Worm (Caenorhabditis elegans) whole organism, L3 larva: Measurements from ENCODE around the gene trf-1.
A peak's percentile ranks its signal among the peaks of the same experiment; 100 is the strongest.

Experiments
- R02D3.7 ChIP-seq: fragments of 150-350 bp; optimal IDR thresholded peaks from 2 replicates; lab custom pipeline; 2014; ENCODE audit warnings: missing biosample characterization, missing genetic modification characterization
- ZK546.5 ChIP-seq: sonication (generic microtip); optimal IDR thresholded peaks from 2 replicates; lab custom pipeline; 2017; ENCODE audit warnings: missing biosample characterization, missing genetic modification characterization
- aly-2 ChIP-seq: fragments of 150-350 bp; optimal IDR thresholded peaks from 2 replicates; lab custom pipeline; 2014; ENCODE audit warnings: missing biosample characterization, missing genetic modification characterization
- ama-1 ChIP-seq: fragments of 150-350 bp; optimal IDR thresholded peaks from 2 replicates; lab custom pipeline; 2018
- ceh-16 ChIP-seq: sonication (generic microtip); optimal IDR thresholded peaks from 2 replicates; lab custom pipeline; 2017; ENCODE audit warnings: missing biosample characterization, missing genetic modification characterization
- ceh-28 ChIP-seq: fragments of 150-350 bp; optimal IDR thresholded peaks from 2 replicates; lab custom pipeline; 2014; ENCODE audit warnings: missing biosample characterization, missing genetic modification reagents, missing genetic modification characterization
- ceh-82 ChIP-seq: fragments of 150-350 bp; optimal IDR thresholded peaks from 2 replicates; lab custom pipeline; 2014; ENCODE audit warnings: missing biosample characterization, missing genetic modification characterization
- ceh-9 ChIP-seq: sonication (generic microtip); optimal IDR thresholded peaks from 2 replicates; lab custom pipeline; 2018; ENCODE audit warnings: missing biosample characterization, missing genetic modification characterization
- daf-12 ChIP-seq: fragments of 150-350 bp; optimal IDR thresholded peaks from 2 replicates; lab custom pipeline; 2014; ENCODE audit warnings: missing biosample characterization, missing genetic modification reagents, missing genetic modification characterization
- egl-27 ChIP-seq: sonication (generic microtip); optimal IDR thresholded peaks from 4 replicates; lab custom pipeline; 2017; ENCODE audit warnings: missing biosample characterization, missing genetic modification reagents, missing genetic modification characterization
- egl-5 ChIP-seq: fragments of 150-350 bp; optimal IDR thresholded peaks from 2 replicates; lab custom pipeline; 2017; ENCODE audit warnings: missing biosample characterization, missing genetic modification reagents, missing genetic modification characterization, inconsistent platforms
- elt-1 ChIP-seq: fragments of 150-350 bp; optimal IDR thresholded peaks from 2 replicates; lab custom pipeline; 2014; ENCODE audit warnings: missing biosample characterization, missing genetic modification characterization
- elt-2 ChIP-seq: sonication (generic microtip); optimal IDR thresholded peaks from 2 replicates; lab custom pipeline; 2016; ENCODE audit warnings: missing genetic modification reagents, mild to moderate bottlenecking, missing genetic modification characterization, missing compliant biosample characterization
- elt-3 ChIP-seq, 3 experiments: fragments of 150-350 bp in 1 of 3; sonication (generic microtip) in 2 of 3; optimal IDR thresholded peaks; 2 replicates in 2 of 3; 4 replicates in 1 of 3; lab custom pipeline; 2014 to 2017; ENCODE audit warnings: missing biosample characterization in 3 of 3, missing genetic modification characterization in 3 of 3
- fkh-10 ChIP-seq: sonication (generic microtip); optimal IDR thresholded peaks from 2 replicates; lab custom pipeline; 2017; ENCODE audit warnings: missing biosample characterization, missing genetic modification reagents, missing genetic modification characterization
- fkh-2 ChIP-seq: fragments of 150-350 bp; optimal IDR thresholded peaks from 2 replicates; lab custom pipeline; 2014; ENCODE audit warnings: missing biosample characterization, missing genetic modification reagents, missing genetic modification characterization
- fos-1 ChIP-seq: fragments of 150-350 bp; optimal IDR thresholded peaks from 2 replicates; lab custom pipeline; 2014; ENCODE audit warnings: missing biosample characterization, missing genetic modification characterization
- hmg-11 ChIP-seq: sonication (generic microtip); optimal IDR thresholded peaks from 2 replicates; lab custom pipeline; 2016; ENCODE audit warnings: missing genetic modification characterization, missing compliant biosample characterization
- jun-1 ChIP-seq: fragments of 150-350 bp; optimal IDR thresholded peaks from 2 replicates; lab custom pipeline; 2014; ENCODE audit warnings: missing biosample characterization, missing genetic modification reagents, missing genetic modification characterization
- lin-15B ChIP-seq: fragments of 150-350 bp; optimal IDR thresholded peaks from 2 replicates; lab custom pipeline; 2014; ENCODE audit warnings: missing biosample characterization, missing genetic modification characterization
- lin-39 ChIP-seq: fragments of 150-350 bp; optimal IDR thresholded peaks from 2 replicates; lab custom pipeline; 2018; ENCODE audit warnings: missing biosample characterization, missing genetic modification reagents, missing genetic modification characterization
- lsy-12 ChIP-seq: sonication (generic microtip); optimal IDR thresholded peaks from 2 replicates; lab custom pipeline; 2016; ENCODE audit warnings: mild to moderate bottlenecking, missing genetic modification characterization, missing compliant biosample characterization
- mdl-1 ChIP-seq: fragments of 150-350 bp; optimal IDR thresholded peaks from 2 replicates; lab custom pipeline; 2014; ENCODE audit warnings: missing biosample characterization, missing genetic modification characterization
- mml-1 ChIP-seq: fragments of 150-350 bp; sonication (generic microtip); optimal IDR thresholded peaks from 3 replicates; lab custom pipeline; 2014; ENCODE audit warnings: missing biosample characterization, missing genetic modification characterization
- nfya-1 ChIP-seq: sonication (generic microtip); optimal IDR thresholded peaks from 2 replicates; lab custom pipeline; 2017; ENCODE audit warnings: missing genetic modification characterization, mild to moderate bottlenecking, missing compliant biosample characterization, antibody characterized with exemption, moderate library complexity; ENCODE audit not compliant: insufficient read depth
- nhr-11 ChIP-seq: fragments of 150-350 bp; optimal IDR thresholded peaks from 2 replicates; lab custom pipeline; 2014; ENCODE audit warnings: missing biosample characterization, missing genetic modification characterization
- nhr-12 ChIP-seq: fragments of 150-350 bp; optimal IDR thresholded peaks from 2 replicates; lab custom pipeline; 2014; ENCODE audit warnings: missing biosample characterization, missing genetic modification characterization
- nhr-23 ChIP-seq: fragments of 150-350 bp; optimal IDR thresholded peaks from 2 replicates; lab custom pipeline; 2014; ENCODE audit warnings: missing biosample characterization, missing genetic modification reagents, missing genetic modification characterization
- nhr-237 ChIP-seq: fragments of 150-350 bp; optimal IDR thresholded peaks from 2 replicates; lab custom pipeline; 2014; ENCODE audit warnings: missing biosample characterization, missing genetic modification characterization
- nhr-25 ChIP-seq: sonication (generic microtip); optimal IDR thresholded peaks from 2 replicates; lab custom pipeline; 2017; ENCODE audit warnings: missing biosample characterization, missing genetic modification characterization
- nhr-28 ChIP-seq: fragments of 150-350 bp; optimal IDR thresholded peaks from 2 replicates; lab custom pipeline; 2014; ENCODE audit warnings: missing biosample characterization, missing genetic modification characterization
- nhr-43 ChIP-seq: sonication (generic microtip); optimal IDR thresholded peaks from 2 replicates; lab custom pipeline; 2016; ENCODE audit warnings: mild to moderate bottlenecking, missing genetic modification characterization, missing compliant biosample characterization; ENCODE audit not compliant: poor library complexity, severe bottlenecking
- nhr-67 ChIP-seq: fragments of 150-350 bp; optimal IDR thresholded peaks from 2 replicates; lab custom pipeline; 2014; ENCODE audit warnings: missing biosample characterization, missing genetic modification characterization
- nhr-76 ChIP-seq: fragments of 150-350 bp; sonication (generic microtip); optimal IDR thresholded peaks from 5 replicates; lab custom pipeline; 2014; ENCODE audit warnings: missing biosample characterization, missing genetic modification characterization
- nhr-77 ChIP-seq: fragments of 150-350 bp; optimal IDR thresholded peaks from 2 replicates; lab custom pipeline; 2014; ENCODE audit warnings: missing biosample characterization, missing genetic modification characterization
- pha-4 ChIP-seq: fragments of 150-350 bp; optimal IDR thresholded peaks from 2 replicates; lab custom pipeline; 2014; ENCODE audit warnings: missing biosample characterization, missing genetic modification reagents, missing genetic modification characterization
- pqm-1 ChIP-seq: fragments of 150-350 bp; optimal IDR thresholded peaks from 2 replicates; lab custom pipeline; 2017; ENCODE audit warnings: missing biosample characterization, missing genetic modification characterization, inconsistent platforms
- sea-2 ChIP-seq: fragments of 150-350 bp; sonication (generic microtip); optimal IDR thresholded peaks from 4 replicates; lab custom pipeline; 2014; ENCODE audit warnings: missing biosample characterization, missing genetic modification reagents, missing genetic modification characterization
- skn-1 ChIP-seq: fragments of 150-350 bp; optimal IDR thresholded peaks from 2 replicates; lab custom pipeline; 2014; ENCODE audit warnings: missing biosample characterization, missing genetic modification characterization
- snpc-4 ChIP-seq: fragments of 150-350 bp; optimal IDR thresholded peaks from 2 replicates; lab custom pipeline; 2014; ENCODE audit warnings: missing biosample characterization, missing genetic modification characterization
- tbx-2 ChIP-seq: sonication (generic microtip); optimal IDR thresholded peaks from 2 replicates; lab custom pipeline; 2016; ENCODE audit warnings: mild to moderate bottlenecking, missing genetic modification characterization, missing compliant biosample characterization
- unc-39 ChIP-seq: sonication (generic microtip); optimal IDR thresholded peaks from 4 replicates; lab custom pipeline; 2017; ENCODE audit warnings: missing biosample characterization, missing genetic modification characterization
- unc-62 ChIP-seq: fragments of 150-350 bp; sonication (generic microtip); optimal IDR thresholded peaks from 4 replicates; lab custom pipeline; 2014; ENCODE audit warnings: missing biosample characterization, missing genetic modification reagents, missing genetic modification characterization
- zag-1 ChIP-seq: fragments of 150-350 bp; optimal IDR thresholded peaks from 2 replicates; lab custom pipeline; 2014; ENCODE audit warnings: missing biosample characterization, missing genetic modification characterization
- ztf-11 ChIP-seq: fragments of 150-350 bp; optimal IDR thresholded peaks from 2 replicates; lab custom pipeline; 2014; ENCODE audit warnings: missing biosample characterization, missing genetic modification characterization
- ztf-4 ChIP-seq: fragments of 150-350 bp; optimal IDR thresholded peaks from 2 replicates; lab custom pipeline; 2014; ENCODE audit warnings: missing biosample characterization, missing genetic modification characterization

Gene trf-1

ce11 chrIII:13461535-13461934 is 31.3 kb downstream of the trf-1 start:
- no peak for TF ChIP-seq lsy-12 (tag; lab: Kevin White, UChicago)
- no peak for TF ChIP-seq nhr-23
- TF ChIP-seq fkh-2 (tag; lab: Kevin White, UChicago), result no peak
- no peak for TF ChIP-seq ceh-9
- TF ChIP-seq nhr-11 (tag; lab: Kevin White, UChicago), result no peak
- TF ChIP-seq skn-1, result no peak
- no peak for TF ChIP-seq nhr-237
- no peak for TF ChIP-seq unc-39
- TF ChIP-seq ceh-82 (tag; lab: Kevin White, UChicago), result no peak
- TF ChIP-seq tbx-2, result no peak
- no peak for TF ChIP-seq elt-1 (tag; lab: Kevin White, UChicago)
- TF ChIP-seq lin-15B (tag; lab: Kevin White, UChicago), result no peak
- TF ChIP-seq nhr-25 (tag; lab: Kevin White, UChicago), result no peak

- TF ChIP-seq daf-12 (tag; lab: Kevin White, UChicago) (no peak), egl-5 (no peak), nhr-77 (tag; lab: Kevin White, UChicago) (no peak), fkh-2 (tag; lab: Kevin White, UChicago) (no peak), elt-3 (tag; optimal IDR thresholded peaks at IDR 0.05; lab: Kevin White, UChicago) (no peak), jun-1 (tag; lab: Kevin White, UChicago) (no peak)
These were observed 31.9 kb downstream of the trf-1 start, which contains the start of the genes abcf-2 and T27E9.2 for ce11 chrIII:13462138-13462634. Gene abcf-2 (minus strand): TSS chrIII:13462238. Gene T27E9.2 (minus strand): TSS chrIII:13462584.

ce11 chrIII:13462965-13463783 is 32.9 kb downstream of the trf-1 start, which contains the start of gene ant-1.1:
Gene ant-1.1 (plus strand): TSS chrIII:13463163.
- TF ChIP-seq ztf-11 (tag; lab: Kevin White, UChicago), result no peak
- TF ChIP-seq lin-15B (tag; lab: Kevin White, UChicago), result peak; percentile 98
- peak; percentile 71 for TF ChIP-seq hmg-11 (tag; lab: Kevin White, UChicago)
- TF ChIP-seq ceh-28 (tag; lab: Kevin White, UChicago), result peak; percentile 92
- TF ChIP-seq pqm-1, result peak; percentile 57
- TF ChIP-seq nhr-76 (tag; lab: Kevin White, UChicago), result no peak
- TF ChIP-seq nhr-43, result peak; percentile 93
- TF ChIP-seq zag-1 (tag; lab: Kevin White, UChicago), result no peak
- TF ChIP-seq tbx-2, result peak; percentile 62
- TF ChIP-seq elt-2, result peak; percentile 80
- TF ChIP-seq ZK546.5 (tag; lab: Kevin White, UChicago), result peak; percentile 93
- TF ChIP-seq ceh-82 (tag; lab: Kevin White, UChicago), result peak; percentile 85
- no peak for TF ChIP-seq sea-2 (GFP tag; lab: Kevin White, UChicago)
- TF ChIP-seq aly-2 (tag; lab: Kevin White, UChicago), result peak; percentile 31
- peak; percentile 78 for TF ChIP-seq egl-27 (tag; lab: Kevin White, UChicago)
- peak; percentile 5 for TF ChIP-seq fkh-10
- TF ChIP-seq ama-1 (lab: Kevin White, UChicago), result peak; percentile 93
- TF ChIP-seq skn-1, result peak; percentile 87
- TF ChIP-seq lsy-12 (tag; lab: Kevin White, UChicago), result peak; percentile 96
- TF ChIP-seq R02D3.7 (tag; lab: Kevin White, UChicago), result peak; percentile 84
- peak; percentile 65 for TF ChIP-seq fos-1 (tag; lab: Kevin White, UChicago)
- no peak for TF ChIP-seq nhr-67
- peak; percentile 98 for TF ChIP-seq lin-39 (tag; lab: Kevin White, UChicago)
- TF ChIP-seq egl-5, result no peak
- TF ChIP-seq unc-39, result no peak
- TF ChIP-seq nhr-11 (tag; lab: Kevin White, UChicago), result peak; percentile 59
- TF ChIP-seq pha-4, result peak; percentile 87
- TF ChIP-seq unc-62 (GFP tag; lab: Kevin White, UChicago), result peak; percentile 41
- TF ChIP-seq daf-12 (tag; lab: Kevin White, UChicago), result no peak
- peak; percentile 90 for TF ChIP-seq jun-1 (tag; lab: Kevin White, UChicago)
- TF ChIP-seq nhr-25 (tag; lab: Kevin White, UChicago), result peak; percentile 98
- peak; percentile 65 for TF ChIP-seq snpc-4 (tag; lab: Kevin White, UChicago)
- peak; percentile 92 for TF ChIP-seq nhr-23
- TF ChIP-seq nhr-12 (tag; lab: Kevin White, UChicago), result no peak
- TF ChIP-seq nhr-237, result no peak
- peak; percentile 33 for TF ChIP-seq ceh-16 (tag; lab: Kevin White, UChicago)
- no peak for TF ChIP-seq mml-1 (tag; lab: Kevin White, UChicago)
- no peak for TF ChIP-seq ceh-9
- TF ChIP-seq nfya-1 (tag; lab: Kevin White, UChicago), result peak; percentile 98
- TF ChIP-seq nhr-28 (tag; lab: Kevin White, UChicago), result no peak
- TF ChIP-seq ztf-4 (tag; lab: Kevin White, UChicago), result peak; percentile 32
- no peak for TF ChIP-seq mdl-1
- peak; percentile 63 for TF ChIP-seq elt-1 (tag; lab: Kevin White, UChicago)
- peak in 1 of 3 experiments; percentile 51 for TF ChIP-seq elt-3 (tag; optimal IDR thresholded peaks at IDR 0.05; lab: Kevin White, UChicago)
